Fruit fly (Drosophila melanogaster) whole organism, adult: ENCODE measurements around the gene dtr.

Experiments
- CG11617 ChIP-seq: fragments of 200-800 bp; sonication (Bioruptor generic); optimal IDR thresholded peaks from 2 replicates; lab custom pipeline; 2017; ENCODE audit warnings: mild to moderate bottlenecking, missing biosample characterization, missing genetic modification reagents, missing genetic modification characterization
- CG14711 ChIP-seq: fragments of 200-800 bp; sonication (Bioruptor generic); optimal IDR thresholded peaks from 2 replicates; lab custom pipeline; 2018; ENCODE audit warnings: missing biosample characterization, mild to moderate bottlenecking, missing genetic modification characterization, moderate library complexity
- CG1620 ChIP-seq: fragments of 200-800 bp; sonication (Bioruptor generic); optimal IDR thresholded peaks from 2 replicates; lab custom pipeline; 2016; ENCODE audit warnings: missing biosample characterization, missing genetic modification characterization
- CG5204 ChIP-seq: fragments of 200-800 bp; sonication (Bioruptor generic); optimal IDR thresholded peaks from 2 replicates; lab custom pipeline; 2016; ENCODE audit warnings: missing biosample characterization, missing genetic modification characterization
- CG7101 ChIP-seq: fragments of 200-800 bp; sonication (Bioruptor generic); optimal IDR thresholded peaks from 2 replicates; lab custom pipeline; 2018; ENCODE audit warnings: missing biosample characterization, mild to moderate bottlenecking, missing genetic modification characterization, moderate library complexity
- Hr96 ChIP-seq: fragments of 200-800 bp; sonication (Bioruptor generic); optimal IDR thresholded peaks from 2 replicates; lab custom pipeline; 2016; ENCODE audit warnings: missing biosample characterization, missing genetic modification characterization
- Mnt ChIP-seq: fragments of 200-800 bp; sonication (Bioruptor generic); optimal IDR thresholded peaks from 2 replicates; lab custom pipeline; 2016; ENCODE audit warnings: missing biosample characterization, mild to moderate bottlenecking, missing genetic modification characterization
- bab1 ChIP-seq: fragments of 200-800 bp; sonication (Bioruptor generic); optimal IDR thresholded peaks from 3 replicates; lab custom pipeline; 2019; ENCODE audit warnings: missing biosample characterization, mild to moderate bottlenecking, missing genetic modification characterization, moderate library complexity
- cic ChIP-seq: fragments of 200-800 bp; sonication (Bioruptor generic); optimal IDR thresholded peaks from 2 replicates; lab custom pipeline; 2017; ENCODE audit warnings: missing biosample characterization, mild to moderate bottlenecking, missing genetic modification characterization, moderate library complexity
- cnc ChIP-seq, 2 experiments: fragments of >200 bp; optimal IDR thresholded peaks; 2 replicates each; lab custom pipeline; 2017
- ovo ChIP-seq: fragments of 200-800 bp; sonication (Bioruptor generic); optimal IDR thresholded peaks from 2 replicates; lab custom pipeline; 2016; ENCODE audit warnings: missing biosample characterization, missing genetic modification characterization
- tj ChIP-seq: fragments of 200-800 bp; sonication (Bioruptor generic); optimal IDR thresholded peaks from 3 replicates; lab custom pipeline; 2017; ENCODE audit warnings: missing biosample characterization, mild to moderate bottlenecking, missing genetic modification characterization, moderate library complexity

dm6 chr2L:21360916-21361315, at the start of gene dtr:
- TF ChIP-seq cic (GFP tag; lab: Kevin White, UChicago) (no peak), CG11617 (no peak), cnc (optimal IDR thresholded peaks at IDR 0.05; lab: Kevin White, UChicago) (no peak), CG5204 (no peak), CG1620 (GFP tag; lab: Kevin White, UChicago) (no peak), CG14711 (tag; lab: Kevin White, UChicago) (no peak), Hr96 (GFP tag; lab: Kevin White, UChicago) (no peak), ovo (GFP tag; lab: Kevin White, UChicago) (no peak), CG7101 (tag; lab: Kevin White, UChicago) (no peak), bab1 (GFP tag; lab: Kevin White, UChicago) (no peak), tj (GFP tag; lab: Kevin White, UChicago) (no peak), Mnt (GFP tag; lab: Kevin White, UChicago) (no peak)
